Worm (Caenorhabditis elegans) whole organism, L3 larva: ENCODE data around the gene T05B4.9.

Experiments
- R02D3.7 ChIP-seq: fragments of 150-350 bp; optimal IDR thresholded peaks from 2 replicates; lab custom pipeline; 2014; ENCODE audit warnings: missing biosample characterization, missing genetic modification characterization
- ZK546.5 ChIP-seq: sonication (generic microtip); optimal IDR thresholded peaks from 2 replicates; lab custom pipeline; 2017; ENCODE audit warnings: missing biosample characterization, missing genetic modification characterization
- aly-2 ChIP-seq: fragments of 150-350 bp; optimal IDR thresholded peaks from 2 replicates; lab custom pipeline; 2014; ENCODE audit warnings: missing biosample characterization, missing genetic modification characterization
- ceh-16 ChIP-seq: sonication (generic microtip); optimal IDR thresholded peaks from 2 replicates; lab custom pipeline; 2017; ENCODE audit warnings: missing biosample characterization, missing genetic modification characterization
- ceh-28 ChIP-seq: fragments of 150-350 bp; optimal IDR thresholded peaks from 2 replicates; lab custom pipeline; 2014; ENCODE audit warnings: missing biosample characterization, missing genetic modification reagents, missing genetic modification characterization
- ceh-82 ChIP-seq: fragments of 150-350 bp; optimal IDR thresholded peaks from 2 replicates; lab custom pipeline; 2014; ENCODE audit warnings: missing biosample characterization, missing genetic modification characterization
- ceh-9 ChIP-seq: sonication (generic microtip); optimal IDR thresholded peaks from 2 replicates; lab custom pipeline; 2018; ENCODE audit warnings: missing biosample characterization, missing genetic modification characterization
- daf-12 ChIP-seq: fragments of 150-350 bp; optimal IDR thresholded peaks from 2 replicates; lab custom pipeline; 2014; ENCODE audit warnings: missing biosample characterization, missing genetic modification reagents, missing genetic modification characterization
- egl-5 ChIP-seq: fragments of 150-350 bp; optimal IDR thresholded peaks from 2 replicates; lab custom pipeline; 2017; ENCODE audit warnings: missing biosample characterization, missing genetic modification reagents, missing genetic modification characterization, inconsistent platforms
- elt-2 ChIP-seq: sonication (generic microtip); optimal IDR thresholded peaks from 2 replicates; lab custom pipeline; 2016; ENCODE audit warnings: missing genetic modification reagents, mild to moderate bottlenecking, missing genetic modification characterization, missing compliant biosample characterization
- elt-3 ChIP-seq, 3 experiments: fragments of 150-350 bp in 1 of 3; sonication (generic microtip) in 2 of 3; optimal IDR thresholded peaks; 2 replicates in 2 of 3; 4 replicates in 1 of 3; lab custom pipeline; 2014 to 2017; ENCODE audit warnings: missing biosample characterization in 3 of 3, missing genetic modification characterization in 3 of 3
- eor-1 ChIP-seq, 2 experiments: fragments of 150-350 bp; optimal IDR thresholded peaks; 2 replicates each; lab custom pipeline; 2014 to 2018; ENCODE audit warnings: missing biosample characterization in 2 of 2, missing genetic modification characterization in 2 of 2
- fkh-10 ChIP-seq: sonication (generic microtip); optimal IDR thresholded peaks from 2 replicates; lab custom pipeline; 2017; ENCODE audit warnings: missing biosample characterization, missing genetic modification reagents, missing genetic modification characterization
- hmg-11 ChIP-seq: sonication (generic microtip); optimal IDR thresholded peaks from 2 replicates; lab custom pipeline; 2016; ENCODE audit warnings: missing genetic modification characterization, missing compliant biosample characterization
- lin-39 ChIP-seq: fragments of 150-350 bp; optimal IDR thresholded peaks from 2 replicates; lab custom pipeline; 2018; ENCODE audit warnings: missing biosample characterization, missing genetic modification reagents, missing genetic modification characterization
- mdl-1 ChIP-seq: fragments of 150-350 bp; optimal IDR thresholded peaks from 2 replicates; lab custom pipeline; 2014; ENCODE audit warnings: missing biosample characterization, missing genetic modification characterization
- nhr-11 ChIP-seq: fragments of 150-350 bp; optimal IDR thresholded peaks from 2 replicates; lab custom pipeline; 2014; ENCODE audit warnings: missing biosample characterization, missing genetic modification characterization
- nhr-12 ChIP-seq: fragments of 150-350 bp; optimal IDR thresholded peaks from 2 replicates; lab custom pipeline; 2014; ENCODE audit warnings: missing biosample characterization, missing genetic modification characterization
- nhr-23 ChIP-seq: fragments of 150-350 bp; optimal IDR thresholded peaks from 2 replicates; lab custom pipeline; 2014; ENCODE audit warnings: missing biosample characterization, missing genetic modification reagents, missing genetic modification characterization
- nhr-28 ChIP-seq: fragments of 150-350 bp; optimal IDR thresholded peaks from 2 replicates; lab custom pipeline; 2014; ENCODE audit warnings: missing biosample characterization, missing genetic modification characterization
- nhr-43 ChIP-seq: sonication (generic microtip); optimal IDR thresholded peaks from 2 replicates; lab custom pipeline; 2016; ENCODE audit warnings: mild to moderate bottlenecking, missing genetic modification characterization, missing compliant biosample characterization; ENCODE audit not compliant: poor library complexity, severe bottlenecking
- nhr-67 ChIP-seq: fragments of 150-350 bp; optimal IDR thresholded peaks from 2 replicates; lab custom pipeline; 2014; ENCODE audit warnings: missing biosample characterization, missing genetic modification characterization
- nhr-76 ChIP-seq: fragments of 150-350 bp; sonication (generic microtip); optimal IDR thresholded peaks from 5 replicates; lab custom pipeline; 2014; ENCODE audit warnings: missing biosample characterization, missing genetic modification characterization
- pqm-1 ChIP-seq: fragments of 150-350 bp; optimal IDR thresholded peaks from 2 replicates; lab custom pipeline; 2017; ENCODE audit warnings: missing biosample characterization, missing genetic modification characterization, inconsistent platforms
- snpc-4 ChIP-seq: fragments of 150-350 bp; optimal IDR thresholded peaks from 2 replicates; lab custom pipeline; 2014; ENCODE audit warnings: missing biosample characterization, missing genetic modification characterization
- tbx-2 ChIP-seq: sonication (generic microtip); optimal IDR thresholded peaks from 2 replicates; lab custom pipeline; 2016; ENCODE audit warnings: mild to moderate bottlenecking, missing genetic modification characterization, missing compliant biosample characterization
- unc-39 ChIP-seq: sonication (generic microtip); optimal IDR thresholded peaks from 4 replicates; lab custom pipeline; 2017; ENCODE audit warnings: missing biosample characterization, missing genetic modification characterization
- unc-62 ChIP-seq: fragments of 150-350 bp; sonication (generic microtip); optimal IDR thresholded peaks from 4 replicates; lab custom pipeline; 2014; ENCODE audit warnings: missing biosample characterization, missing genetic modification reagents, missing genetic modification characterization
- ztf-11 ChIP-seq: fragments of 150-350 bp; optimal IDR thresholded peaks from 2 replicates; lab custom pipeline; 2014; ENCODE audit warnings: missing biosample characterization, missing genetic modification characterization
- ztf-4 ChIP-seq: fragments of 150-350 bp; optimal IDR thresholded peaks from 2 replicates; lab custom pipeline; 2014; ENCODE audit warnings: missing biosample characterization, missing genetic modification characterization

T05B4.9 gene

DNA sequence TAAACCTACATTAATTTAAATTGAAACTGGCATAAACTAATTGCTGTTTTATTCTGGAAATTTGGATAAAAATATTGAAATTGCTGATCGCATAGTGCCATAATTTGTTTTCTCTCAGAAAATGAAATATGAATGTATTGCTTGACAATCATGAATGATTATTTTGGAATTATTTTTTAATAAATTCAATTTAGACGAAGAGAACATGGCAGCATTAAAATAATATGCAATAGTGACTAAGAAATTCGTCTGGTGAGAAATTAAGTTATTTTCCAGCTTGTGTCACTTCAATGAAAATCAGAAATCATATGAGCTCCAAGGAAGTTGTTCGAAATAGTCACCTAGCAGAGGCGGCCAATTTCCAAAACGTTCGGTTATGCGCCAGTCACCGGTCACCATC lies 3.6 kb downstream of the T05B4.9 start, which contains the start of gene srw-133:
srw-133 (minus strand) TSS at position 101 of the 400 bp plus-strand sequence.
- no peak for TF ChIP-seq elt-2 (tag; lab: Kevin White, UChicago)
- TF ChIP-seq nhr-23, result no peak
- TF ChIP-seq elt-3 (tag; optimal IDR thresholded peaks at IDR 0.05; lab: Kevin White, UChicago), result no peak
- TF ChIP-seq daf-12 (tag; lab: Kevin White, UChicago), result no peak

DNA sequence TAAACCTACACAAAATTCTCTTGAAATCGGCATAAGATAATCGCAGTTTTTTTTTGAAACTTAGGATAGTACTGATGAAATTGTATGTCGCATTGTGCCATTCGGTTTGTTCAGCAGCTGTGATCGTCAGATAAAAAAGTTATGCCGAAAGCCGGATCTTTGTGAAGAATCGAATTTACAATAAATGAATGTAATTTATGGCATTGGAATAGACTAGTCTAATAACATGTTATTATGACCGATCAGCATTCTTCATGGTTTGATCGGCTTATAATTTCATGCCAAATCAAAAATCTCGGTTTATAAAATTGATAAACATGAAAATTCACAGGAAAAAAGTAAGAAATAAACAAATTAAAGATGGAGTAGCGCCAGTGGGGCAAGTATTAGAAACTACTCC lies 5.7 kb downstream of the T05B4.9 start, which contains the start of gene srw-134:
srw-134 (minus strand) TSS at position 101 of the 400 bp plus-strand sequence.
- no peak for TF ChIP-seq elt-2 (tag; lab: Kevin White, UChicago)
- TF ChIP-seq ceh-9, result no peak
- TF ChIP-seq ZK546.5 (tag; lab: Kevin White, UChicago), result no peak
- TF ChIP-seq tbx-2, result no peak
- TF ChIP-seq ztf-4 (tag; lab: Kevin White, UChicago), result no peak
- no peak for TF ChIP-seq nhr-23
- no peak for TF ChIP-seq egl-5 (tag; lab: Kevin White, UChicago)
- no peak for TF ChIP-seq ceh-16 (tag; lab: Kevin White, UChicago)
- TF ChIP-seq fkh-10 (GFP tag; lab: Kevin White, UChicago), result no peak
- TF ChIP-seq lin-39 (tag; lab: Kevin White, UChicago), result no peak
- no peak for TF ChIP-seq elt-3 (tag; optimal IDR thresholded peaks at IDR 0.05; lab: Kevin White, UChicago)
- no peak for TF ChIP-seq nhr-43 (tag; lab: Kevin White, UChicago)
- TF ChIP-seq unc-39 (tag; lab: Kevin White, UChicago), result no peak
- TF ChIP-seq mdl-1, result no peak
- TF ChIP-seq unc-62 (GFP tag; lab: Kevin White, UChicago), result no peak
- TF ChIP-seq ceh-82, result no peak
- no peak for TF ChIP-seq hmg-11 (tag; lab: Kevin White, UChicago)
- no peak for TF ChIP-seq pqm-1 (tag; lab: Kevin White, UChicago)
- no peak for TF ChIP-seq nhr-11
- no peak for TF ChIP-seq nhr-67 (tag; lab: Kevin White, UChicago)

DNA sequence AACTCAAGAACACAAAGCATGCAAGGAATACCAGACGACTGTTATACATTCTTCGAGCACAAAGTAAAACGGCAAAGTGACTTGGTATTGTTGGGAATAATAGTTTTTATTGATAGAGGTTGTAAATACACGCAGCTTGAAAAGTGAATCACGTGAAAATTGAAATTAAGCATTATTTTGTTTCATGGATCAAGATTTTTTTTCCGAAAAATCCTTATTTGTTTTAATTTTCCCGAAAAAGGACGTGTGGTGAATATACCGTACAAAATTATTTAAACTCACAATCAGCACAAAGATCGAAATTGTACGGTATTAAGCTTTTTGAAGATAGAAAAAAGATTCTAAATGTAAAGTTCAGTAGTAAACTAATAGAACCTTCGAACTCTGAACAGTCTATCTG lies 8.4 kb downstream of the T05B4.9 start, which contains the start of gene clc-18:
clc-18 (minus strand) TSS at position 101 of the 400 bp plus-strand sequence.
- no peak for TF ChIP-seq unc-62 (GFP tag; lab: Kevin White, UChicago)

DNA sequence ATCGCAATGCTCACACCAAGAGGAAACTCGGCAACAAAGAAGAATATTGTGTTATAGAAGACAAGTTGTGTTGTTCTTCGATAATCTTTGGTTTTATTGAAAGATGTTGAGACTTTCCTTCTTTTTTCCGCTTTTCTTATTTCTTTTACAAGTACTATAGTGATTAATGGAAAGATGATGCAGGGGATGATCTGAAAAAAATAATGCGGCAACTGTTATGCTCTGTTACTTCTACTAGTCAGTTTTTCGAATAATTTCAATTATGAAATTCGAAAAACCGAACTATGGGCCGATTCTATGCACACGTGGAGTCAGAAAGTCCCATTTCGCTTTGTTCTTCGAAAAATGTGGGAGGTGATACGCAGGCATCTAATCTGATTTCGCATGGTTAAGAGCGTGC lies 11.5 kb downstream of the T05B4.9 start:
- TF ChIP-seq ceh-28 (tag; lab: Kevin White, UChicago), result no peak

DNA sequence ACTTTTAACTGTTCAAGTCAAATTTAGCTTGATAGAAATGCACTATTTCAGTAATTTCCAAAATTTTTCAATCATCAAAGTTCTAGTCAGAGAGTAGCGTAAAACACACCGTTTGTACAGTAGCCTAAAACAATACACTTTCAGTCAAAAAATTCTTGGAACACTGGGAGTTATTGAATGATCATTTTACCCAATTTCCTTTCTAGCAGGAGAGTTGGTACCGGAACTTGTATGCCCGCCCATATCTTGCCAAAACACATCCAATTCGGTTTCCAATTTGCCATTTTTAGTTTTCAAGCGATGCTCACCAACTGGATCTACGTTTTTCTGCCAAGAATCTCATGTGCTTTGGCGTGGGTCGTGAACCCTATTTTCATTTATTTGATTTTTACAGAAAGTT lies 13.9 kb downstream of the T05B4.9 start, which contains the start of gene srj-39:
srj-39 (plus strand) TSS at position 301 of the 400 bp plus-strand sequence.
- TF ChIP-seq nhr-12 (tag; lab: Kevin White, UChicago) (no peak), snpc-4 (tag; lab: Kevin White, UChicago) (no peak), ceh-16 (tag; lab: Kevin White, UChicago) (no peak), ztf-11 (tag; lab: Kevin White, UChicago) (no peak), ceh-9 (no peak)
- TF ChIP-seq, all 47 proteins: peak for 0

DNA sequence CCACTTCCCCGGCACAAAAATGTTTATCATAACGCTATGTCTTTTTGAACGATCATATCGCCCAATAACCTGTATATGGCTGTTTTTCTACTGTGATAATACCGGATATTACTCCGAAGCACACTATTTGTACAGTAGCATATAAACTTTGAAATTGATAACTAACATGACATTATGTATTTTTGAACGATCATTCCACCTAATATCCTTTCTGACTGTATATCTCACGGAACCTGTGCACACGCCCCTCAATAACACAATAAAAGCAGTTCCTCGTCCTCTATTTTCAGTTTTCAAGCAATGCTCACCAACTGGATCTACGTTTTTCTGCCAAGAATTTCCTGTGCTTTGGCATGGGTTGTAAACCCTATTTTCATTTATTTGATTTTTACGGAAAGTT lies 16.7 kb downstream of the T05B4.9 start, which contains the start of gene srj-40:
srj-40 (plus strand) TSS at position 301 of the 400 bp plus-strand sequence.
- TF ChIP-seq tbx-2 (no peak), nhr-76 (tag; lab: Kevin White, UChicago) (no peak), snpc-4 (tag; lab: Kevin White, UChicago) (no peak), R02D3.7 (no peak), eor-1 (tag; optimal IDR thresholded peaks at IDR 0.05; lab: Kevin White, UChicago) (no peak), ztf-11 (tag; lab: Kevin White, UChicago) (no peak), unc-39 (tag; lab: Kevin White, UChicago) (no peak), nhr-28 (no peak), ZK546.5 (tag; lab: Kevin White, UChicago) (no peak), ceh-16 (tag; lab: Kevin White, UChicago) (no peak), aly-2 (tag; lab: Kevin White, UChicago) (no peak), nhr-23 (no peak), ceh-28 (tag; lab: Kevin White, UChicago) (no peak)
